Worm (Caenorhabditis elegans): ENCODE results near the gene F08D12.7.

F08D12.7 gene

ce11 chrII:2800550-2801233, 31.8 kb upstream of the F08D12.7 start, which contains the start of gene nhr-119 (continued):
- no peak for TF ChIP-seq B0035.1 (tag; optimal IDR thresholded peaks at IDR 0.05)
- TF ChIP-seq ztf-22 (GFP tag; optimal IDR thresholded peaks at IDR 0.05) = no peak
- TF ChIP-seq hlh-26 (GFP tag; conservative IDR thresholded peaks at IDR 0.05) = no peak
- TF ChIP-seq ama-1 (optimal IDR thresholded peaks at IDR 0.05) = no peak
- TF ChIP-seq ama-1 (GFP tag; optimal IDR thresholded peaks at IDR 0.05) = no peak
- TF ChIP-seq ztf-25 (GFP tag; IDR thresholded peaks at IDR 0.05) = no peak
- TF ChIP-seq nhr-120 (GFP tag; IDR thresholded peaks at IDR 0.05) = no peak
- no peak for TF ChIP-seq F49E8.2 (tag; optimal IDR thresholded peaks at IDR 0.05; ENCODE audit: insufficient read depth)
- no peak for TF ChIP-seq mel-28 (tag; optimal IDR thresholded peaks at IDR 0.05; ENCODE audit: borderline replicate concordance)
- no peak for TF ChIP-seq ceh-79 (tag; optimal IDR thresholded peaks at IDR 0.05)
- no peak for TF ChIP-seq tlf-1 (GFP tag; optimal IDR thresholded peaks at IDR 0.05)
- peak; percentile 82 for TF ChIP-seq hmg-1.2 (GFP tag; IDR thresholded peaks at IDR 0.05)
- TF ChIP-seq atf-7 (tag; optimal IDR thresholded peaks at IDR 0.05) = peak; percentile 23
- no peak for TF ChIP-seq ztf-18 (tag; optimal IDR thresholded peaks at IDR 0.05)
- TF ChIP-seq hrde-1 (tag; optimal IDR thresholded peaks at IDR 0.05; ENCODE audit: borderline replicate concordance) = no peak
- TF ChIP-seq ceh-40 (GFP tag; IDR thresholded peaks at IDR 0.05) = no peak
- TF ChIP-seq Y67H2A.10 (GFP tag; conservative IDR thresholded peaks at IDR 0.05) = no peak
- no peak for TF ChIP-seq B0336.3 (GFP tag; IDR thresholded peaks at IDR 0.05)
- TF ChIP-seq D2030.7 (GFP tag; IDR thresholded peaks at IDR 0.05) = no peak
- TF ChIP-seq lsy-27 (tag; optimal IDR thresholded peaks at IDR 0.05; ENCODE audit: borderline replicate concordance, insufficient read depth) = no peak
- TF ChIP-seq lir-1 (GFP tag; conservative IDR thresholded peaks at IDR 0.05) = no peak
- TF ChIP-seq lin-35 (GFP tag; optimal IDR thresholded peaks at IDR 0.05) = peak in 1 of 3 experiments; percentile 41
- no peak for TF ChIP-seq die-1 (tag; optimal IDR thresholded peaks at IDR 0.05)
- TF ChIP-seq ceh-100 (GFP tag; IDR thresholded peaks at IDR 0.05) = no peak
- TF ChIP-seq Y53G8AR.9 (GFP tag; conservative IDR thresholded peaks at IDR 0.05) = no peak
- no peak for TF ChIP-seq attf-6 (GFP tag; IDR thresholded peaks at IDR 0.05)
- no peak for TF ChIP-seq lag-1 (GFP tag; IDR thresholded peaks at IDR 0.05)
- TF ChIP-seq cebp-1 (GFP tag; IDR thresholded peaks at IDR 0.05) = no peak
- TF ChIP-seq cebp-1 (tag; optimal IDR thresholded peaks at IDR 0.05) = peak; percentile 42
- peak; percentile 5 for TF ChIP-seq chd-7 (tag; optimal IDR thresholded peaks at IDR 0.05)
- TF ChIP-seq ekl-4 (GFP tag; IDR thresholded peaks at IDR 0.05) = 0 out of 2 replicates have a peak, but pooled peaks have one; percentile 38
- TF ChIP-seq ccch-3 (GFP tag; optimal IDR thresholded peaks at IDR 0.05) = no peak
- peak; percentile 33 for TF ChIP-seq F22D6.2 (tag; optimal IDR thresholded peaks at IDR 0.05)
- peak; percentile 48; the same call in 1 of the 2 replicates for TF ChIP-seq dox-1 (GFP tag; IDR thresholded peaks at IDR 0.05)
- TF ChIP-seq ztf-3 (GFP tag; optimal IDR thresholded peaks at IDR 0.05) = no peak
- no peak for TF ChIP-seq tbx-9 (tag; optimal IDR thresholded peaks at IDR 0.05; ENCODE audit: borderline replicate concordance)
- no peak for TF ChIP-seq nhr-179 (tag; optimal IDR thresholded peaks at IDR 0.05)
- no peak for TF ChIP-seq Y79H2A.3 (GFP tag; conservative IDR thresholded peaks at IDR 0.05)
- TF ChIP-seq F39B2.1 (GFP tag; IDR thresholded peaks at IDR 0.05) = no peak
- TF ChIP-seq F33H1.4 (GFP tag; IDR thresholded peaks at IDR 0.05) = no peak
- TF ChIP-seq cebp-2 (GFP tag; IDR thresholded peaks at IDR 0.05) = no peak
- TF ChIP-seq lin-40 (tag; optimal IDR thresholded peaks at IDR 0.05) = peak; percentile 75
- no peak for TF ChIP-seq lsl-1 (GFP tag; optimal IDR thresholded peaks at IDR 0.05)
- no peak for TF ChIP-seq F57C9.4 (tag; optimal IDR thresholded peaks at IDR 0.05)
- no peak for TF ChIP-seq F10E7.11 (tag; optimal IDR thresholded peaks at IDR 0.05)
- no peak for TF ChIP-seq K12H6.12 (tag; optimal IDR thresholded peaks at IDR 0.05)
- TF ChIP-seq madf-6 (GFP tag; IDR thresholded peaks at IDR 0.05) = no peak
- TF ChIP-seq nhr-80 (tag; optimal IDR thresholded peaks at IDR 0.05) = peak; percentile 67
- TF ChIP-seq Y53F4B.3 (GFP tag; IDR thresholded peaks at IDR 0.05) = no peak

All from whole organism, young adult.